Fruit fly (Drosophila melanogaster) whole organism, pupa: ENCODE results near the gene PAN3.

Experiments
- CG10348 ChIP-seq: fragments of 200-800 bp; sonication (Bioruptor generic); IDR thresholded peaks from 2 replicates; pipeline ENCODE4 v1.3.6; 2022; ENCODE audit warnings: missing biosample characterization, missing genetic modification characterization
- CG12605 ChIP-seq: fragments of 200-800 bp; sonication (Bioruptor generic); IDR thresholded peaks from 2 replicates; pipeline ENCODE4 v1.3.6; 2022; ENCODE audit warnings: missing biosample characterization, missing genetic modification characterization
- CG13204 ChIP-seq: fragments of 200-800 bp; sonication (Bioruptor generic); optimal IDR thresholded peaks from 2 replicates; lab custom pipeline; 2018; ENCODE audit warnings: missing biosample characterization, mild to moderate bottlenecking, missing genetic modification characterization, moderate library complexity
- CG14655 ChIP-seq: fragments of 200-800 bp; sonication (Bioruptor generic); optimal IDR thresholded peaks from 3 replicates; lab custom pipeline; 2017; ENCODE audit warnings: mild to moderate bottlenecking, missing biosample characterization, missing genetic modification reagents, missing genetic modification characterization
- CG15710 ChIP-seq: fragments of 200-800 bp; sonication (Bioruptor generic); optimal IDR thresholded peaks from 2 replicates; lab custom pipeline; 2018; ENCODE audit warnings: missing biosample characterization, mild to moderate bottlenecking, missing genetic modification characterization, moderate library complexity
- CG17806 ChIP-seq: fragments of 200-800 bp; sonication (Bioruptor generic); optimal IDR thresholded peaks from 2 replicates; lab custom pipeline; 2018; ENCODE audit warnings: missing biosample characterization, mild to moderate bottlenecking, missing genetic modification characterization, moderate library complexity
- CG32121 ChIP-seq: fragments of 200-800 bp; sonication (Bioruptor generic); IDR thresholded peaks from 2 replicates; pipeline ENCODE4 v1.3.6; 2022; ENCODE audit warnings: missing biosample characterization, missing genetic modification characterization
- CG34367 ChIP-seq: fragments of 200-800 bp; sonication (Bioruptor generic); optimal IDR thresholded peaks from 2 replicates; lab custom pipeline; 2018; ENCODE audit warnings: missing biosample characterization, mild to moderate bottlenecking, missing genetic modification characterization
- CG4496 ChIP-seq: fragments of 200-800 bp; sonication (Bioruptor generic); IDR thresholded peaks from 3 replicates; pipeline ENCODE4 v1.3.6; 2022; ENCODE audit warnings: missing biosample characterization, missing genetic modification characterization
- CG8159 ChIP-seq: fragments of 200-800 bp; sonication (Bioruptor generic); optimal IDR thresholded peaks from 3 replicates; lab custom pipeline; 2018; ENCODE audit warnings: missing biosample characterization, mild to moderate bottlenecking, missing genetic modification characterization, moderate library complexity
- CG8301 ChIP-seq: fragments of 200-800 bp; sonication (Bioruptor generic); optimal IDR thresholded peaks from 2 replicates; lab custom pipeline; 2018; ENCODE audit warnings: missing biosample characterization, mild to moderate bottlenecking, missing genetic modification characterization
- CG9948 ChIP-seq: fragments of 200-800 bp; sonication (Bioruptor generic); optimal IDR thresholded peaks from 2 replicates; lab custom pipeline; 2018; ENCODE audit warnings: missing biosample characterization, mild to moderate bottlenecking, missing genetic modification characterization, moderate library complexity
- D1 ChIP-seq: fragments of 200-800 bp; sonication (Bioruptor generic); optimal IDR thresholded peaks from 2 replicates; lab custom pipeline; 2018; ENCODE audit warnings: missing biosample characterization, mild to moderate bottlenecking, missing genetic modification characterization, moderate library complexity
- EcR ChIP-seq: fragments of 200-800 bp; sonication (Bioruptor generic); optimal IDR thresholded peaks from 3 replicates; lab custom pipeline; 2019; ENCODE audit warnings: missing biosample characterization, missing genetic modification characterization, mild to moderate bottlenecking, moderate library complexity, missing genetic modification reagents
- Ets98B ChIP-seq: fragments of 200-800 bp; sonication (Bioruptor generic); IDR thresholded peaks from 2 replicates; pipeline ENCODE4 v1.3.6; 2022; ENCODE audit warnings: missing biosample characterization, missing genetic modification characterization
- Pif1A ChIP-seq: fragments of 200-800 bp; sonication (Bioruptor generic); optimal IDR thresholded peaks from 3 replicates; lab custom pipeline; 2016; ENCODE audit warnings: missing biosample characterization, missing genetic modification characterization
- Pif1B ChIP-seq: fragments of 200-800 bp; sonication (Bioruptor generic); optimal IDR thresholded peaks from 3 replicates; lab custom pipeline; 2016; ENCODE audit warnings: missing biosample characterization, missing genetic modification characterization
- Snoo ChIP-seq: fragments of 200-800 bp; sonication (Bioruptor generic); optimal IDR thresholded peaks from 3 replicates; lab custom pipeline; 2017; ENCODE audit warnings: missing biosample characterization, mild to moderate bottlenecking, missing genetic modification characterization, inconsistent platforms
- fd96Ca ChIP-seq: fragments of 200-800 bp; sonication (Bioruptor generic); IDR thresholded peaks from 3 replicates; pipeline ENCODE4 v1.3.6; 2022; ENCODE audit warnings: missing biosample characterization, missing genetic modification characterization
- gl ChIP-seq: fragments of 200-800 bp; sonication (Bioruptor generic); optimal IDR thresholded peaks from 2 replicates; lab custom pipeline; 2018; ENCODE audit warnings: missing biosample characterization, mild to moderate bottlenecking, missing genetic modification characterization
- rn ChIP-seq: fragments of 200-800 bp; sonication (Bioruptor generic); IDR thresholded peaks from 2 replicates; pipeline ENCODE4 v1.3.6; 2022; ENCODE audit warnings: missing biosample characterization, missing genetic modification characterization

Gene PAN3

dm6 chr3L:3101157-3101556, 30.2 kb downstream of the PAN3 start:
- TF ChIP-seq CG34367 (tag; lab: Kevin White, UChicago) (peak; percentile 1), gl (tag; lab: Kevin White, UChicago) (peak; percentile 6), CG17806 (no peak), EcR (GFP tag; lab: Kevin White, UChicago) (peak; percentile 96)
- TF ChIP-seq, all 21 proteins: peak for 3

- no peak for TF ChIP-seq CG32121 (GFP tag; lab: Robert Waterston, UW)
Observed at dm6 chr3L:3102506-3103023, 31.6 kb downstream of the PAN3 start.

dm6 chr3L:3105531-3105930, 34.6 kb downstream of the PAN3 start:
- no peak for TF ChIP-seq CG12605 (GFP tag; lab: Robert Waterston, UW)
- no peak; the same call in 1 of the 2 replicates for TF ChIP-seq Ets98B (GFP tag; lab: Robert Waterston, UW)
- no peak for TF ChIP-seq CG13204 (GFP tag; lab: Kevin White, UChicago)
- TF ChIP-seq rn: no peak
- TF ChIP-seq Pif1A (GFP tag; lab: Kevin White, UChicago): no peak

dm6 chr3L:3106146-3106545, 35.2 kb downstream of the PAN3 start:
- TF ChIP-seq D1 (tag; lab: Kevin White, UChicago) (no peak), fd96Ca (GFP tag; lab: Robert Waterston, UW) (no peak), rn (no peak), CG14655 (GFP tag; lab: Kevin White, UChicago) (peak; percentile 64), CG8159 (tag; lab: Kevin White, UChicago) (peak; percentile 77), EcR (GFP tag; lab: Kevin White, UChicago) (peak; percentile 40), CG9948 (tag; lab: Kevin White, UChicago) (peak; percentile 49), CG10348 (GFP tag; lab: Robert Waterston, UW) (no peak), Snoo (no peak), CG12605 (GFP tag; lab: Robert Waterston, UW) (no peak), CG15710 (tag; lab: Kevin White, UChicago) (peak; percentile 74), CG13204 (GFP tag; lab: Kevin White, UChicago) (peak; percentile 7), Pif1A (GFP tag; lab: Kevin White, UChicago) (peak; percentile 37), CG17806 (peak; percentile 63), CG34367 (tag; lab: Kevin White, UChicago) (peak; percentile 64), CG4496 (GFP tag; lab: Robert Waterston, UW) (no peak), Pif1B (GFP tag; lab: Kevin White, UChicago) (no peak), Ets98B (GFP tag; lab: Robert Waterston, UW) (no peak), CG8301 (tag; lab: Kevin White, UChicago) (peak; percentile 69), gl (tag; lab: Kevin White, UChicago) (peak; percentile 13), CG32121 (GFP tag; lab: Robert Waterston, UW) (no peak)

- TF ChIP-seq D1 (tag; lab: Kevin White, UChicago): no peak
- peak; percentile 66 for TF ChIP-seq CG10348 (GFP tag; lab: Robert Waterston, UW)
- TF ChIP-seq CG8301 (tag; lab: Kevin White, UChicago): peak; percentile 81
- peak; percentile 89 for TF ChIP-seq CG8159 (tag; lab: Kevin White, UChicago)
- TF ChIP-seq CG13204 (GFP tag; lab: Kevin White, UChicago): peak; percentile 80
- peak; percentile 89 for TF ChIP-seq Pif1A (GFP tag; lab: Kevin White, UChicago)
- peak; percentile 87 for TF ChIP-seq CG34367 (tag; lab: Kevin White, UChicago)
- peak; percentile 91 for TF ChIP-seq CG15710 (tag; lab: Kevin White, UChicago)
- peak; percentile 32 for TF ChIP-seq EcR (GFP tag; lab: Kevin White, UChicago)
- TF ChIP-seq Ets98B (GFP tag; lab: Robert Waterston, UW): peak; percentile 89
- TF ChIP-seq CG12605 (GFP tag; lab: Robert Waterston, UW): peak; percentile 71
- TF ChIP-seq gl (tag; lab: Kevin White, UChicago): peak; percentile 62
- TF ChIP-seq CG14655 (GFP tag; lab: Kevin White, UChicago): peak; percentile 88
- TF ChIP-seq fd96Ca (GFP tag; lab: Robert Waterston, UW): peak; percentile 92
- TF ChIP-seq CG17806: peak; percentile 86
- peak; percentile 64 for TF ChIP-seq Snoo
- TF ChIP-seq CG32121 (GFP tag; lab: Robert Waterston, UW): peak; percentile 95
- peak; percentile 73 for TF ChIP-seq CG9948 (tag; lab: Kevin White, UChicago)
- TF ChIP-seq Pif1B (GFP tag; lab: Kevin White, UChicago): peak; percentile 77
- peak; percentile 90 for TF ChIP-seq CG4496 (GFP tag; lab: Robert Waterston, UW)
- peak; percentile 78 for TF ChIP-seq rn
Observed at dm6 chr3L:3106908-3107821, 36.2 kb downstream of the PAN3 start, which contains the start of gene Cht7. TSS of gene Cht7 (minus strand) at chr3L:3106958.
